Fruit fly (Drosophila melanogaster) whole organism, embryonic: ENCODE results near the gene aos.

Experiments used
- CG10147 ChIP-seq: fragments of 200-800 bp; sonication (Bioruptor generic); optimal IDR thresholded peaks from 2 replicates; lab custom pipeline; 2019; ENCODE audit warnings: missing biosample characterization, mild to moderate bottlenecking, missing genetic modification characterization, moderate library complexity
- CG10209 ChIP-seq: fragments of 200-800 bp; sonication (Bioruptor generic); optimal IDR thresholded peaks from 3 replicates; lab custom pipeline; 2017; ENCODE audit warnings: missing biosample characterization, mild to moderate bottlenecking, missing genetic modification characterization, missing genetic modification reagents
- CG10959 ChIP-seq: fragments of 200-800 bp; sonication (Bioruptor generic); IDR thresholded peaks from 2 replicates; pipeline ENCODE4 v1.3.6; 2022; ENCODE audit warnings: missing biosample characterization, missing genetic modification characterization
- CG11560 ChIP-seq: fragments of 200-800 bp; sonication (Bioruptor generic); IDR thresholded peaks from 3 replicates; pipeline ENCODE4 v1.3.6; 2022; ENCODE audit warnings: missing biosample characterization, missing genetic modification characterization
- CG11723 ChIP-seq: fragments of 200-800 bp; sonication (Bioruptor generic); optimal IDR thresholded peaks from 2 replicates; lab custom pipeline; 2017; ENCODE audit warnings: missing biosample characterization, mild to moderate bottlenecking, missing genetic modification characterization
- CG12155 ChIP-seq: fragments of 200-800 bp; sonication (Bioruptor generic); optimal IDR thresholded peaks from 3 replicates; lab custom pipeline; 2016; ENCODE audit warnings: missing biosample characterization, missing genetic modification characterization
- CG14050 ChIP-seq: fragments of 200-800 bp; sonication (Bioruptor generic); IDR thresholded peaks from 3 replicates; pipeline ENCODE4 v1.3.6; 2022; ENCODE audit warnings: missing biosample characterization, missing genetic modification characterization
- CG1602 ChIP-seq: fragments of 200-800 bp; sonication (Bioruptor generic); optimal IDR thresholded peaks from 3 replicates; lab custom pipeline; 2016; ENCODE audit warnings: missing biosample characterization, missing genetic modification characterization
- CG1647 ChIP-seq: fragments of 200-800 bp; sonication (Bioruptor generic); optimal IDR thresholded peaks from 3 replicates; lab custom pipeline; 2016; ENCODE audit warnings: missing biosample characterization, missing genetic modification characterization
- CG17186 ChIP-seq: fragments of 200-800 bp; sonication (Bioruptor generic); optimal IDR thresholded peaks from 3 replicates; lab custom pipeline; 2017; ENCODE audit warnings: missing biosample characterization, missing genetic modification reagents, missing genetic modification characterization
- CG17802 ChIP-seq: fragments of 200-800 bp; sonication (Bioruptor generic); optimal IDR thresholded peaks from 2 replicates; lab custom pipeline; 2018; ENCODE audit warnings: missing biosample characterization, mild to moderate bottlenecking, missing genetic modification characterization, moderate library complexity
- CG17829 ChIP-seq: fragments of 200-800 bp; optimal IDR thresholded peaks from 2 replicates; lab custom pipeline; 2019; ENCODE audit warnings: missing biosample characterization, mild to moderate bottlenecking, missing genetic modification characterization, moderate library complexity
- CG18764 ChIP-seq: fragments of 200-800 bp; sonication (Bioruptor generic); optimal IDR thresholded peaks from 3 replicates; lab custom pipeline; 2016; ENCODE audit warnings: missing biosample characterization, missing genetic modification characterization
- CG2120 ChIP-seq: fragments of 200-800 bp; sonication (Bioruptor generic); optimal IDR thresholded peaks from 3 replicates; lab custom pipeline; 2016; ENCODE audit warnings: missing biosample characterization, missing genetic modification characterization
- CG2889 ChIP-seq: fragments of 200-800 bp; sonication (Bioruptor generic); IDR thresholded peaks from 3 replicates; pipeline ENCODE4 v1.3.6; 2022; ENCODE audit warnings: missing biosample characterization, missing genetic modification characterization
- CG3726 ChIP-seq: fragments of 200-800 bp; sonication (Bioruptor generic); IDR thresholded peaks from 3 replicates; pipeline ENCODE4, ENCODE4 v1.3.6; 2022; ENCODE audit warnings: missing biosample characterization, missing genetic modification characterization
- CG5180 ChIP-seq: fragments of 200-800 bp; sonication (Bioruptor generic); optimal IDR thresholded peaks from 3 replicates; lab custom pipeline; 2017; ENCODE audit warnings: missing biosample characterization, missing genetic modification characterization, mild to moderate bottlenecking, moderate library complexity, missing genetic modification reagents
- CG6254 ChIP-seq: fragments of 200-800 bp; sonication (Bioruptor generic); optimal IDR thresholded peaks from 3 replicates; lab custom pipeline; 2017; ENCODE audit warnings: mild to moderate bottlenecking, missing biosample characterization, missing genetic modification reagents, missing genetic modification characterization
- CG6654 ChIP-seq: fragments of 200-800 bp; sonication (Bioruptor generic); optimal IDR thresholded peaks from 2 replicates; lab custom pipeline; 2017; ENCODE audit warnings: missing biosample characterization, mild to moderate bottlenecking, missing genetic modification characterization
- Dek ChIP-seq: fragments of 200-800 bp; sonication (Bioruptor generic); optimal IDR thresholded peaks from 3 replicates; lab custom pipeline; 2019; ENCODE audit warnings: missing biosample characterization, mild to moderate bottlenecking, missing genetic modification characterization, moderate library complexity
- Dfd ChIP-seq, 2 experiments: fragments of >200 bp; optimal IDR thresholded peaks; 2 replicates each; lab custom pipeline; 2017; ENCODE audit warnings: missing biosample characterization in 2 of 2, missing genetic modification characterization in 2 of 2
- Ets65A ChIP-seq: fragments of 200-800 bp; sonication (Bioruptor generic); peaks from one replicate; lab custom pipeline; 2016; ENCODE audit warnings: missing biosample characterization, missing genetic modification characterization
- Fer2 ChIP-seq: fragments of 200-800 bp; sonication (Bioruptor generic); optimal IDR thresholded peaks from 2 replicates; lab custom pipeline; 2018; ENCODE audit warnings: missing biosample characterization, mild to moderate bottlenecking, missing genetic modification characterization, moderate library complexity
- HmgZ ChIP-seq: fragments of 200-800 bp; sonication (Bioruptor generic); optimal IDR thresholded peaks from 2 replicates; lab custom pipeline; 2018; ENCODE audit warnings: missing biosample characterization, mild to moderate bottlenecking, missing genetic modification characterization
- Hmr ChIP-seq: fragments of 200-800 bp; sonication (Bioruptor generic); optimal IDR thresholded peaks from 3 replicates; lab custom pipeline; 2017; ENCODE audit warnings: mild to moderate bottlenecking, missing biosample characterization, missing genetic modification reagents, missing genetic modification characterization
- Jarid2 ChIP-seq: fragments of 200-800 bp; sonication (Bioruptor generic); optimal IDR thresholded peaks from 3 replicates; lab custom pipeline; 2017; ENCODE audit warnings: mild to moderate bottlenecking, missing biosample characterization, missing genetic modification reagents, missing genetic modification characterization
- Rfx ChIP-seq: fragments of 200-800 bp; sonication (Bioruptor generic); IDR thresholded peaks from 2 replicates; pipeline ENCODE4 v1.3.6; 2022; ENCODE audit warnings: missing biosample characterization, missing genetic modification characterization
- Ssrp ChIP-seq: fragments of 200-800 bp; sonication (Bioruptor generic); optimal IDR thresholded peaks from 2 replicates; lab custom pipeline; 2018; ENCODE audit warnings: missing biosample characterization, mild to moderate bottlenecking, missing genetic modification characterization, moderate library complexity
- Trl ChIP-seq, 3 experiments: fragments of >200 bp in 2 of 3; fragments of 200-800 bp in 1 of 3; sonication (Bioruptor generic) in 1 of 3; optimal IDR thresholded peaks; 2 replicates in 1 of 3; 3 replicates in 2 of 3; lab custom pipeline; 2016 to 2017; ENCODE audit warnings: missing biosample characterization in 1 of 3, missing genetic modification characterization in 1 of 3
- al ChIP-seq: fragments of 200-800 bp; sonication (Bioruptor generic); IDR thresholded peaks from 2 replicates; pipeline ENCODE4 v1.3.6; 2022; ENCODE audit warnings: missing biosample characterization, missing genetic modification characterization
- ase ChIP-seq: fragments of 200-800 bp; sonication (Bioruptor generic); IDR thresholded peaks from 3 replicates; pipeline ENCODE4 v1.3.6; 2022; ENCODE audit warnings: missing biosample characterization, missing genetic modification characterization
- bowl ChIP-seq: fragments of 200-800 bp; sonication (Bioruptor generic); IDR thresholded peaks from 2 replicates; pipeline ENCODE4 v1.3.6; 2022; ENCODE audit warnings: missing biosample characterization, missing genetic modification characterization
- croc ChIP-seq: fragments of 200-800 bp; sonication (Bioruptor generic); conservative IDR thresholded peaks from 3 replicates; pipeline ENCODE4 v1.3.6; 2022; ENCODE audit warnings: missing biosample characterization, missing genetic modification characterization
- emc ChIP-seq: fragments of 200-800 bp; sonication (Bioruptor generic); optimal IDR thresholded peaks from 2 replicates; lab custom pipeline; 2016; ENCODE audit warnings: missing biosample characterization, missing genetic modification characterization
- fd3F ChIP-seq: fragments of 200-800 bp; sonication (Bioruptor generic); optimal IDR thresholded peaks from 2 replicates; lab custom pipeline; 2018; ENCODE audit warnings: missing biosample characterization, mild to moderate bottlenecking, missing genetic modification characterization, moderate library complexity
- fru ChIP-seq: fragments of >200 bp; optimal IDR thresholded peaks from 2 replicates; lab custom pipeline; 2017
- gro ChIP-seq: fragments of 200-800 bp; sonication (Bioruptor generic); optimal IDR thresholded peaks from 2 replicates; lab custom pipeline; 2016; ENCODE audit warnings: missing biosample characterization, missing genetic modification characterization
- hb ChIP-seq: fragments of 200-800 bp; sonication (Bioruptor generic); IDR thresholded peaks from 3 replicates; pipeline ENCODE4 v1.3.6; 2022; ENCODE audit warnings: missing biosample characterization, missing genetic modification characterization; ENCODE audit not compliant: partially characterized antibody
- nmo ChIP-seq: fragments of 200-800 bp; sonication (Bioruptor generic); optimal IDR thresholded peaks from 2 replicates; lab custom pipeline; 2018; ENCODE audit warnings: missing biosample characterization, mild to moderate bottlenecking, missing genetic modification characterization, moderate library complexity
- org-1 ChIP-seq: fragments of 200-800 bp; sonication (Bioruptor generic); optimal IDR thresholded peaks from 2 replicates; lab custom pipeline; 2017; ENCODE audit warnings: missing biosample characterization, missing genetic modification characterization
- p53 ChIP-seq: fragments of 200-800 bp; sonication (Bioruptor generic); optimal IDR thresholded peaks from 2 replicates; lab custom pipeline; 2016; ENCODE audit warnings: missing biosample characterization, missing genetic modification characterization
- pb ChIP-seq: fragments of 200-800 bp; sonication (Bioruptor generic); optimal IDR thresholded peaks from 3 replicates; lab custom pipeline; 2016; ENCODE audit warnings: missing biosample characterization, missing genetic modification characterization
- sc ChIP-seq, 3 experiments: fragments of >200 bp in 2 of 3; fragments of 200-800 bp in 1 of 3; sonication (Bioruptor generic) in 1 of 3; optimal IDR thresholded peaks; 2 replicates in 2 of 3; 3 replicates in 1 of 3; lab custom pipeline; 2017; ENCODE audit warnings: mild to moderate bottlenecking in 1 of 3, missing biosample characterization in 1 of 3, missing genetic modification characterization in 1 of 3, missing genetic modification reagents in 1 of 3
- sens ChIP-seq: fragments of 200-800 bp; sonication (Bioruptor generic); peaks from one replicate; lab custom pipeline; 2016; ENCODE audit warnings: missing biosample characterization, missing genetic modification characterization
- sr ChIP-seq: fragments of 200-800 bp; sonication (Bioruptor generic); IDR thresholded peaks from 3 replicates; pipeline ENCODE4 v1.3.6; 2022; ENCODE audit warnings: missing biosample characterization, missing genetic modification characterization
- tll ChIP-seq, 2 experiments: fragments of 200-800 bp in 1 of 2; fragments of >200 bp in 1 of 2; sonication (Bioruptor generic) in 1 of 2; optimal IDR thresholded peaks; 2 replicates each; lab custom pipeline; 2017 to 2019; ENCODE audit warnings: missing biosample characterization in 2 of 2, missing genetic modification characterization in 2 of 2, mild to moderate bottlenecking in 1 of 2, moderate library complexity in 1 of 2
- tna ChIP-seq: fragments of 200-800 bp; sonication (Bioruptor generic); IDR thresholded peaks from 2 replicates; pipeline ENCODE4 v1.3.6; 2022; ENCODE audit warnings: missing biosample characterization, missing genetic modification characterization; ENCODE audit not compliant: partially characterized antibody

Gene aos

dm6 chr3L:16482167-16482566 lies 1.3 kb downstream of the aos start (continued):
- no peak for TF ChIP-seq emc (GFP tag; lab: Kevin White, UChicago)
- no peak for TF ChIP-seq CG18764 (GFP tag; lab: Kevin White, UChicago)
- TF ChIP-seq CG17829 (tag; lab: Kevin White, UChicago), result no peak
- no peak for TF ChIP-seq gro
- no peak for TF ChIP-seq p53 (GFP tag; lab: Kevin White, UChicago)
- no peak for TF ChIP-seq CG14050
- TF ChIP-seq CG12155 (GFP tag; lab: Kevin White, UChicago), result no peak
- no peak for TF ChIP-seq CG17186
- no peak for TF ChIP-seq CG17802 (tag; lab: Kevin White, UChicago)
- TF ChIP-seq Dfd (GFP tag; optimal IDR thresholded peaks at IDR 0.05; lab: Kevin White, UChicago), result no peak
- no peak for TF ChIP-seq hb (GFP tag; lab: Robert Waterston, UW)
- no peak for TF ChIP-seq CG3726 (GFP tag; lab: Robert Waterston, UW)
- no peak for TF ChIP-seq CG1602
- TF ChIP-seq Trl (optimal IDR thresholded peaks at IDR 0.05; lab: Kevin White, UChicago), result no peak
- TF ChIP-seq Trl (GFP tag; optimal IDR thresholded peaks at IDR 0.05; lab: Kevin White, UChicago), result no peak
- TF ChIP-seq Hmr (GFP tag; lab: Kevin White, UChicago), result no peak
- TF ChIP-seq al (GFP tag; lab: Robert Waterston, UW), result no peak
- TF ChIP-seq ase (GFP tag; lab: Robert Waterston, UW), result 0 out of 3 replicates have a peak, but pooled peaks have one; percentile 12
- TF ChIP-seq Ssrp (tag; lab: Kevin White, UChicago), result peak; percentile 30

- peak; percentile 92 for TF ChIP-seq CG2889 (GFP tag; lab: Robert Waterston, UW)
- TF ChIP-seq fd3F, result peak; percentile 90
- peak; percentile 86 for TF ChIP-seq CG11560 (tag; lab: Robert Waterston, UW)
- TF ChIP-seq CG10147, result peak; percentile 90
- peak; percentile 97 for TF ChIP-seq croc (GFP tag; lab: Robert Waterston, UW)
- TF ChIP-seq Jarid2, result peak; percentile 82
- peak in 1 of 2 experiments; percentile 58 for TF ChIP-seq tll (GFP tag; optimal IDR thresholded peaks at IDR 0.05; lab: Kevin White, UChicago)
- TF ChIP-seq bowl (GFP tag; lab: Robert Waterston, UW), result peak; percentile 90
- TF ChIP-seq Ssrp (tag; lab: Kevin White, UChicago), result peak; percentile 98
- peak; percentile 96 for TF ChIP-seq CG10209
- peak; percentile 96 for TF ChIP-seq CG6254 (GFP tag; lab: Kevin White, UChicago)
- peak; percentile 99 for TF ChIP-seq CG17829 (tag; lab: Kevin White, UChicago)
- peak; percentile 98 for TF ChIP-seq CG10959 (GFP tag; lab: Robert Waterston, UW)
- peak; percentile 99 for TF ChIP-seq Ets65A (GFP tag; lab: Kevin White, UChicago)
- peak; percentile 96 for TF ChIP-seq pb
- TF ChIP-seq org-1 (GFP tag; lab: Kevin White, UChicago), result peak; percentile 95
- no peak for TF ChIP-seq sc (optimal IDR thresholded peaks at IDR 0.05; lab: Kevin White, UChicago)
- peak; percentile 98 for TF ChIP-seq sc (GFP tag; optimal IDR thresholded peaks at IDR 0.05; lab: Kevin White, UChicago)
- TF ChIP-seq HmgZ (tag; lab: Kevin White, UChicago), result peak; percentile 96
- peak; percentile 93 for TF ChIP-seq Dek
- peak; percentile 90 for TF ChIP-seq al (GFP tag; lab: Robert Waterston, UW)
- no peak for TF ChIP-seq fru
- no peak for TF ChIP-seq Trl (optimal IDR thresholded peaks at IDR 0.05; lab: Kevin White, UChicago)
- TF ChIP-seq Trl (GFP tag; optimal IDR thresholded peaks at IDR 0.05; lab: Kevin White, UChicago), result peak; percentile 96
- peak; percentile 89 for TF ChIP-seq CG6654 (GFP tag; lab: Kevin White, UChicago)
- peak; percentile 95 for TF ChIP-seq CG11723
- TF ChIP-seq nmo (GFP tag; lab: Kevin White, UChicago), result peak; percentile 99
- peak; percentile 100 for TF ChIP-seq sens (GFP tag; lab: Kevin White, UChicago)
- TF ChIP-seq tna, result no peak
- peak; percentile 93 for TF ChIP-seq CG2120 (GFP tag; lab: Kevin White, UChicago)
- TF ChIP-seq CG5180 (GFP tag; lab: Kevin White, UChicago), result peak; percentile 91
- TF ChIP-seq sr (GFP tag; lab: Robert Waterston, UW), result peak; percentile 88
- TF ChIP-seq Fer2 (tag; lab: Kevin White, UChicago), result peak; percentile 89
- TF ChIP-seq CG1647 (GFP tag; lab: Kevin White, UChicago), result peak; percentile 92
- peak; percentile 95 for TF ChIP-seq Rfx (GFP tag; lab: Robert Waterston, UW)
Observed at dm6 chr3L:16480408-16481193, 2.8 kb downstream of the aos start.
